Worm (Caenorhabditis elegans): ENCODE data around the gene F20D12.12.

The F20D12.12 gene

ce11 chrIV:7916907-7917306, 30.3 kb upstream of the F20D12.12 start:
- TF ChIP-seq T22C8.4 (GFP tag; IDR thresholded peaks at IDR 0.05) (no peak), ref-1 (GFP tag; conservative IDR thresholded peaks at IDR 0.05) (no peak), tab-1 (GFP tag; IDR thresholded peaks at IDR 0.05) (no peak), flt-1 (GFP tag; IDR thresholded peaks at IDR 0.05) (no peak), klf-2 (GFP tag; conservative IDR thresholded peaks at IDR 0.05) (no peak), ztf-23 (GFP tag; IDR thresholded peaks at IDR 0.05) (no peak), med-1 (GFP tag; optimal IDR thresholded peaks at IDR 0.05; ENCODE audit: insufficient read depth) (no peak), ztf-29 (GFP tag; IDR thresholded peaks at IDR 0.05) (no peak), cog-1 (tag; optimal IDR thresholded peaks at IDR 0.05) (no peak)

ce11 chrIV:7917881-7918280, 29.4 kb upstream of the F20D12.12 start:
- TF ChIP-seq T22C8.4 (GFP tag; IDR thresholded peaks at IDR 0.05) (no peak), klf-2 (GFP tag; conservative IDR thresholded peaks at IDR 0.05) (no peak), ztf-23 (GFP tag; IDR thresholded peaks at IDR 0.05) (no peak), med-1 (GFP tag; optimal IDR thresholded peaks at IDR 0.05; ENCODE audit: insufficient read depth) (no peak), flt-1 (GFP tag; IDR thresholded peaks at IDR 0.05) (no peak), cog-1 (tag; optimal IDR thresholded peaks at IDR 0.05) (no peak), ztf-29 (GFP tag; IDR thresholded peaks at IDR 0.05) (no peak), ref-1 (GFP tag; conservative IDR thresholded peaks at IDR 0.05) (no peak), tab-1 (GFP tag; IDR thresholded peaks at IDR 0.05) (no peak)

- TF ChIP-seq klf-2 (GFP tag; conservative IDR thresholded peaks at IDR 0.05) = no peak
- no peak for TF ChIP-seq ztf-29 (GFP tag; IDR thresholded peaks at IDR 0.05)
- no peak for TF ChIP-seq ztf-23 (GFP tag; IDR thresholded peaks at IDR 0.05)
- no peak for TF ChIP-seq T22C8.4 (GFP tag; IDR thresholded peaks at IDR 0.05)
- TF ChIP-seq ref-1 (GFP tag; conservative IDR thresholded peaks at IDR 0.05) = no peak
- no peak for TF ChIP-seq tab-1 (GFP tag; IDR thresholded peaks at IDR 0.05)
- no peak for TF ChIP-seq cog-1 (tag; optimal IDR thresholded peaks at IDR 0.05)
- no peak for TF ChIP-seq med-1 (GFP tag; optimal IDR thresholded peaks at IDR 0.05; ENCODE audit: insufficient read depth)
- no peak for TF ChIP-seq flt-1 (GFP tag; IDR thresholded peaks at IDR 0.05)
Observed at ce11 chrIV:7920126-7920525, 27.1 kb upstream of the F20D12.12 start, which contains the start of gene C49H3.16. TSS of gene C49H3.16 (plus strand) at chrIV:7920426.

- TF ChIP-seq flt-1 (GFP tag; IDR thresholded peaks at IDR 0.05) (no peak), med-1 (GFP tag; optimal IDR thresholded peaks at IDR 0.05; ENCODE audit: insufficient read depth) (no peak), ztf-29 (GFP tag; IDR thresholded peaks at IDR 0.05) (no peak), ref-1 (GFP tag; conservative IDR thresholded peaks at IDR 0.05) (no peak), tab-1 (GFP tag; IDR thresholded peaks at IDR 0.05) (no peak), cog-1 (tag; optimal IDR thresholded peaks at IDR 0.05) (no peak), ztf-23 (GFP tag; IDR thresholded peaks at IDR 0.05) (no peak), klf-2 (GFP tag; conservative IDR thresholded peaks at IDR 0.05) (no peak), T22C8.4 (GFP tag; IDR thresholded peaks at IDR 0.05) (no peak)
Observed at ce11 chrIV:7923982-7924480, 23.2 kb upstream of the F20D12.12 start, which contains the start of the genes xpo-3 and C49H3.3. TSS of gene xpo-3 (minus strand) at chrIV:7924032. TSS of gene C49H3.3 (plus strand) at chrIV:7924350.

- TF ChIP-seq flt-1 (GFP tag; IDR thresholded peaks at IDR 0.05) (no peak), cog-1 (tag; optimal IDR thresholded peaks at IDR 0.05) (no peak), T22C8.4 (GFP tag; IDR thresholded peaks at IDR 0.05) (no peak), med-1 (GFP tag; optimal IDR thresholded peaks at IDR 0.05; ENCODE audit: insufficient read depth) (no peak), klf-2 (GFP tag; conservative IDR thresholded peaks at IDR 0.05) (no peak), ztf-29 (GFP tag; IDR thresholded peaks at IDR 0.05) (no peak), ztf-23 (GFP tag; IDR thresholded peaks at IDR 0.05) (no peak), ref-1 (GFP tag; conservative IDR thresholded peaks at IDR 0.05) (no peak), tab-1 (GFP tag; IDR thresholded peaks at IDR 0.05) (no peak)
Observed at ce11 chrIV:7924975-7925828, 22.0 kb upstream of the F20D12.12 start.

- no peak for TF ChIP-seq ref-1 (GFP tag; conservative IDR thresholded peaks at IDR 0.05)
- TF ChIP-seq klf-2 (GFP tag; conservative IDR thresholded peaks at IDR 0.05) = no peak
- no peak for TF ChIP-seq flt-1 (GFP tag; IDR thresholded peaks at IDR 0.05)
- no peak for TF ChIP-seq T22C8.4 (GFP tag; IDR thresholded peaks at IDR 0.05)
- TF ChIP-seq ztf-23 (GFP tag; IDR thresholded peaks at IDR 0.05) = no peak
- no peak for TF ChIP-seq ztf-29 (GFP tag; IDR thresholded peaks at IDR 0.05)
- TF ChIP-seq cog-1 (tag; optimal IDR thresholded peaks at IDR 0.05) = no peak
- TF ChIP-seq tab-1 (GFP tag; IDR thresholded peaks at IDR 0.05) = no peak
- TF ChIP-seq med-1 (GFP tag; optimal IDR thresholded peaks at IDR 0.05; ENCODE audit: insufficient read depth) = no peak
Observed at ce11 chrIV:7926102-7926840, 21.0 kb upstream of the F20D12.12 start, which contains the start of gene rps-2. TSS of gene rps-2 (minus strand) at chrIV:7926391.

ce11 chrIV:7927218-7927617, 20.0 kb upstream of the F20D12.12 start, which contains the start of gene C49H3.12:
TSS of gene C49H3.12 (minus strand) at chrIV:7927318.
- no peak for TF ChIP-seq T22C8.4 (GFP tag; IDR thresholded peaks at IDR 0.05)
- no peak for TF ChIP-seq cog-1 (tag; optimal IDR thresholded peaks at IDR 0.05)
- no peak for TF ChIP-seq ztf-29 (GFP tag; IDR thresholded peaks at IDR 0.05)
- TF ChIP-seq tab-1 (GFP tag; IDR thresholded peaks at IDR 0.05) = no peak
- no peak for TF ChIP-seq ref-1 (GFP tag; conservative IDR thresholded peaks at IDR 0.05)
- no peak for TF ChIP-seq flt-1 (GFP tag; IDR thresholded peaks at IDR 0.05)

- TF ChIP-seq T22C8.4 (GFP tag; IDR thresholded peaks at IDR 0.05) (no peak), tab-1 (GFP tag; IDR thresholded peaks at IDR 0.05) (no peak), ztf-23 (GFP tag; IDR thresholded peaks at IDR 0.05) (no peak), flt-1 (GFP tag; IDR thresholded peaks at IDR 0.05) (no peak), cog-1 (tag; optimal IDR thresholded peaks at IDR 0.05) (no peak), ref-1 (GFP tag; conservative IDR thresholded peaks at IDR 0.05) (no peak), ztf-29 (GFP tag; IDR thresholded peaks at IDR 0.05) (no peak), klf-2 (GFP tag; conservative IDR thresholded peaks at IDR 0.05) (no peak), med-1 (GFP tag; optimal IDR thresholded peaks at IDR 0.05; ENCODE audit: insufficient read depth) (no peak)
Observed at ce11 chrIV:7927852-7928251, 19.4 kb upstream of the F20D12.12 start, which contains the start of gene gcy-8. TSS of gene gcy-8 (plus strand) at chrIV:7928152.
